Fruit fly (Drosophila melanogaster) whole organism, embryonic: Measurements from ENCODE around the gene CG7987.

Experiments used
- Bgb ChIP-seq: fragments of 200-800 bp; sonication (Bioruptor generic); IDR thresholded peaks from 2 replicates; pipeline ENCODE4 v1.3.6; 2022; ENCODE audit warnings: missing biosample characterization, missing genetic modification characterization; ENCODE audit not compliant: partially characterized antibody
- Bteb2 ChIP-seq: fragments of 200-800 bp; sonication (Bioruptor generic); optimal IDR thresholded peaks from 2 replicates; lab custom pipeline; 2016; ENCODE audit warnings: missing biosample characterization, missing genetic modification characterization
- C15 ChIP-seq: fragments of 200-800 bp; sonication (Bioruptor generic); IDR thresholded peaks from 3 replicates; pipeline ENCODE4 v1.3.6; 2022; ENCODE audit warnings: missing biosample characterization, missing genetic modification characterization
- CG10654 ChIP-seq: fragments of 200-800 bp; sonication (Bioruptor generic); optimal IDR thresholded peaks from 2 replicates; lab custom pipeline; 2016; ENCODE audit warnings: missing biosample characterization, missing genetic modification characterization
- CG11456 ChIP-seq: fragments of 200-800 bp; sonication (Bioruptor generic); IDR thresholded peaks from 3 replicates; pipeline ENCODE4 v1.3.6; 2022; ENCODE audit warnings: missing biosample characterization, missing genetic modification characterization
- CG12104 ChIP-seq: fragments of 200-800 bp; sonication (Bioruptor generic); optimal IDR thresholded peaks from 3 replicates; lab custom pipeline; 2016; ENCODE audit warnings: missing biosample characterization, missing genetic modification characterization
- CG14667 ChIP-seq: fragments of 200-800 bp; sonication (Bioruptor generic); IDR thresholded peaks from 2 replicates; pipeline ENCODE4 v1.3.6; 2022; ENCODE audit warnings: missing biosample characterization, missing genetic modification characterization
- CG15696 ChIP-seq: fragments of 200-800 bp; sonication (Bioruptor generic); optimal IDR thresholded peaks from 2 replicates; lab custom pipeline; 2019; ENCODE audit warnings: missing biosample characterization, mild to moderate bottlenecking, missing genetic modification characterization, moderate library complexity
- CG1832 ChIP-seq: fragments of 200-800 bp; sonication (Bioruptor generic); optimal IDR thresholded peaks from 2 replicates; lab custom pipeline; 2017; ENCODE audit warnings: missing biosample characterization, mild to moderate bottlenecking, missing genetic modification characterization, inconsistent platforms
- CG31224 ChIP-seq: fragments of 200-800 bp; sonication (Bioruptor generic); IDR thresholded peaks from 2 replicates; pipeline ENCODE4 v1.3.6; 2022; ENCODE audit warnings: missing biosample characterization, missing genetic modification characterization
- CG34376 ChIP-seq: fragments of 200-800 bp; sonication (Bioruptor generic); optimal IDR thresholded peaks from 2 replicates; lab custom pipeline; 2018; ENCODE audit warnings: missing biosample characterization, mild to moderate bottlenecking, missing genetic modification characterization
- CG3995 ChIP-seq: fragments of 200-800 bp; sonication (Bioruptor generic); optimal IDR thresholded peaks from 3 replicates; lab custom pipeline; 2016; ENCODE audit warnings: missing biosample characterization, missing genetic modification characterization
- CG4617 ChIP-seq: fragments of 200-800 bp; sonication (Bioruptor generic); optimal IDR thresholded peaks from 3 replicates; lab custom pipeline; 2016; ENCODE audit warnings: missing biosample characterization, missing genetic modification characterization, borderline replicate concordance
- CG6272 ChIP-seq: fragments of 200-800 bp; sonication (Bioruptor generic); IDR thresholded peaks from 2 replicates; pipeline ENCODE4 v1.3.6; 2022; ENCODE audit warnings: missing biosample characterization, missing genetic modification characterization
- CG7271 ChIP-seq: fragments of 200-800 bp; sonication (Bioruptor generic); optimal IDR thresholded peaks from 2 replicates; lab custom pipeline; 2018; ENCODE audit warnings: missing biosample characterization, mild to moderate bottlenecking, missing genetic modification characterization, moderate library complexity
- CrebB ChIP-seq: fragments of 200-800 bp; sonication (Bioruptor generic); optimal IDR thresholded peaks from 3 replicates; lab custom pipeline; 2018; ENCODE audit warnings: missing biosample characterization, mild to moderate bottlenecking, missing genetic modification characterization
- D19A ChIP-seq: fragments of 200-800 bp; optimal IDR thresholded peaks from 3 replicates; lab custom pipeline; 2019; ENCODE audit warnings: missing biosample characterization, mild to moderate bottlenecking, missing genetic modification characterization, moderate library complexity
- Dek ChIP-seq: fragments of 200-800 bp; sonication (Bioruptor generic); optimal IDR thresholded peaks from 3 replicates; lab custom pipeline; 2019; ENCODE audit warnings: missing biosample characterization, mild to moderate bottlenecking, missing genetic modification characterization, moderate library complexity
- Doc3 ChIP-seq: fragments of 200-800 bp; sonication (Bioruptor generic); IDR thresholded peaks from 3 replicates; pipeline ENCODE4 v1.3.6; 2022; ENCODE audit warnings: missing biosample characterization, missing genetic modification characterization; ENCODE audit not compliant: partially characterized antibody
- HLH3B ChIP-seq: fragments of 200-800 bp; sonication (Bioruptor generic); IDR thresholded peaks from 2 replicates; pipeline ENCODE4 v1.3.6; 2022; ENCODE audit warnings: missing biosample characterization, missing genetic modification characterization
- Hmx ChIP-seq: fragments of 200-800 bp; sonication (Bioruptor generic); optimal IDR thresholded peaks from 2 replicates; lab custom pipeline; 2016; ENCODE audit warnings: missing biosample characterization, missing genetic modification characterization
- Lim3 ChIP-seq: fragments of 200-800 bp; sonication (Bioruptor generic); IDR thresholded peaks from 2 replicates; pipeline ENCODE4 v1.3.6; 2022; ENCODE audit warnings: missing biosample characterization, missing genetic modification characterization
- Lpt ChIP-seq: fragments of >200 bp; optimal IDR thresholded peaks from 2 replicates; lab custom pipeline; 2018; ENCODE audit warnings: missing biosample characterization, missing genetic modification characterization
- MBD-R2 ChIP-seq: fragments of 200-800 bp; sonication (Bioruptor generic); IDR thresholded peaks from 2 replicates; pipeline ENCODE4 v1.3.6; 2022; ENCODE audit warnings: missing biosample characterization, missing genetic modification characterization
- MTF-1 ChIP-seq: fragments of 200-800 bp; sonication (Bioruptor generic); optimal IDR thresholded peaks from 2 replicates; lab custom pipeline; 2018; ENCODE audit warnings: missing biosample characterization, mild to moderate bottlenecking, missing genetic modification characterization, borderline replicate concordance
- Mes4 ChIP-seq: fragments of 200-800 bp; sonication (Bioruptor generic); optimal IDR thresholded peaks from 2 replicates; lab custom pipeline; 2016; ENCODE audit warnings: missing biosample characterization, missing genetic modification characterization
- Mrtf ChIP-seq: fragments of 200-800 bp; sonication (Bioruptor generic); IDR thresholded peaks from 3 replicates; pipeline ENCODE4 v1.3.6; 2022; ENCODE audit warnings: missing biosample characterization, missing genetic modification characterization
- NC2α ChIP-seq: fragments of 200-800 bp; sonication (Bioruptor generic); optimal IDR thresholded peaks from 2 replicates; lab custom pipeline; 2016; ENCODE audit warnings: missing biosample characterization, missing genetic modification characterization
- Oli ChIP-seq: fragments of 200-800 bp; sonication (Bioruptor generic); optimal IDR thresholded peaks from 2 replicates; lab custom pipeline; 2018; ENCODE audit warnings: missing biosample characterization, mild to moderate bottlenecking, missing genetic modification characterization, moderate library complexity
- Poxn ChIP-seq: fragments of 200-800 bp; sonication (Bioruptor generic); IDR thresholded peaks from 2 replicates; pipeline ENCODE4 v1.3.6; 2022; ENCODE audit warnings: missing biosample characterization, missing genetic modification characterization
- Ravus ChIP-seq: fragments of 200-800 bp; sonication (Bioruptor generic); IDR thresholded peaks from 2 replicates; pipeline ENCODE4 v1.3.6; 2022; ENCODE audit warnings: missing biosample characterization, missing genetic modification characterization
- Rx ChIP-seq: fragments of 200-800 bp; sonication (Bioruptor generic); IDR thresholded peaks from 2 replicates; pipeline ENCODE4 v1.3.6; 2022; ENCODE audit warnings: missing biosample characterization, missing genetic modification characterization
- Spps ChIP-seq: fragments of 200-800 bp; sonication (Bioruptor generic); optimal IDR thresholded peaks from 2 replicates; lab custom pipeline; 2018; ENCODE audit warnings: missing biosample characterization, mild to moderate bottlenecking, missing genetic modification characterization
- ara ChIP-seq: fragments of 200-800 bp; sonication (Bioruptor generic); IDR thresholded peaks from 2 replicates; pipeline ENCODE4 v1.3.6; 2022; ENCODE audit warnings: missing biosample characterization, missing genetic modification characterization
- crol ChIP-seq: fragments of 200-800 bp; sonication (Bioruptor generic); IDR thresholded peaks from 2 replicates; pipeline ENCODE4 v1.3.6; 2022; ENCODE audit warnings: missing biosample characterization, missing genetic modification characterization
- disco-r ChIP-seq: fragments of 200-800 bp; sonication (Bioruptor generic); optimal IDR thresholded peaks from 2 replicates; lab custom pipeline; 2016; ENCODE audit warnings: missing biosample characterization, missing genetic modification characterization
- en ChIP-seq: fragments of 200-800 bp; sonication (Bioruptor generic); optimal IDR thresholded peaks from 2 replicates; lab custom pipeline; 2016; ENCODE audit warnings: missing biosample characterization, missing genetic modification characterization
- ewg ChIP-seq: fragments of 200-800 bp; sonication (Bioruptor generic); optimal IDR thresholded peaks from 3 replicates; lab custom pipeline; 2017; ENCODE audit warnings: mild to moderate bottlenecking, missing biosample characterization, missing genetic modification reagents, missing genetic modification characterization
- her ChIP-seq: fragments of 200-800 bp; sonication (Bioruptor generic); optimal IDR thresholded peaks from 2 replicates; lab custom pipeline; 2016; ENCODE audit warnings: missing biosample characterization, missing genetic modification characterization
- kni ChIP-seq: fragments of 200-800 bp; sonication (Bioruptor generic); optimal IDR thresholded peaks from 3 replicates; lab custom pipeline; 2017; ENCODE audit warnings: mild to moderate bottlenecking, missing biosample characterization, missing genetic modification reagents, missing genetic modification characterization
- mld ChIP-seq: fragments of 200-800 bp; sonication (Bioruptor generic); IDR thresholded peaks from 3 replicates; pipeline ENCODE4 v1.3.6; 2022; ENCODE audit warnings: missing biosample characterization, missing genetic modification characterization; ENCODE audit not compliant: partially characterized antibody
- otp ChIP-seq: fragments of 200-800 bp; sonication (Bioruptor generic); IDR thresholded peaks from 3 replicates; pipeline ENCODE4, ENCODE4 v1.3.6; 2022; ENCODE audit warnings: missing biosample characterization, missing genetic modification characterization
- pb ChIP-seq: fragments of 200-800 bp; sonication (Bioruptor generic); optimal IDR thresholded peaks from 3 replicates; lab custom pipeline; 2016; ENCODE audit warnings: missing biosample characterization, missing genetic modification characterization
- pho ChIP-seq: fragments of 200-800 bp; sonication (Bioruptor generic); optimal IDR thresholded peaks from 2 replicates; lab custom pipeline; 2016; ENCODE audit warnings: missing biosample characterization, missing genetic modification characterization
- salm ChIP-seq: fragments of 200-800 bp; sonication (Bioruptor generic); optimal IDR thresholded peaks from 2 replicates; lab custom pipeline; 2018; ENCODE audit warnings: missing biosample characterization, mild to moderate bottlenecking, missing genetic modification characterization
- scrt ChIP-seq: fragments of 200-800 bp; sonication (Bioruptor generic); optimal IDR thresholded peaks from 2 replicates; lab custom pipeline; 2018; ENCODE audit warnings: missing biosample characterization, mild to moderate bottlenecking, missing genetic modification characterization, moderate library complexity
- sug ChIP-seq: fragments of 200-800 bp; optimal IDR thresholded peaks from 2 replicates; lab custom pipeline; 2019; ENCODE audit warnings: missing biosample characterization, mild to moderate bottlenecking, missing genetic modification characterization, moderate library complexity
- unpg ChIP-seq: fragments of 200-800 bp; sonication (Bioruptor generic); optimal IDR thresholded peaks from 3 replicates; lab custom pipeline; 2018; ENCODE audit warnings: missing biosample characterization, mild to moderate bottlenecking, missing genetic modification characterization, moderate library complexity
- usp ChIP-seq: fragments of >200 bp; optimal IDR thresholded peaks from 2 replicates; lab custom pipeline; 2017; ENCODE audit warnings: missing biosample characterization, missing genetic modification characterization
- zen ChIP-seq: fragments of 200-800 bp; sonication (Bioruptor generic); optimal IDR thresholded peaks from 3 replicates; lab custom pipeline; 2018; ENCODE audit warnings: missing biosample characterization, mild to moderate bottlenecking, missing genetic modification characterization, moderate library complexity
- zen2 ChIP-seq: fragments of 200-800 bp; sonication (Bioruptor generic); IDR thresholded peaks from 3 replicates; pipeline ENCODE4 v1.3.6; 2022; ENCODE audit warnings: missing biosample characterization, missing genetic modification characterization; ENCODE audit not compliant: partially characterized antibody

The CG7987 gene

DNA sequence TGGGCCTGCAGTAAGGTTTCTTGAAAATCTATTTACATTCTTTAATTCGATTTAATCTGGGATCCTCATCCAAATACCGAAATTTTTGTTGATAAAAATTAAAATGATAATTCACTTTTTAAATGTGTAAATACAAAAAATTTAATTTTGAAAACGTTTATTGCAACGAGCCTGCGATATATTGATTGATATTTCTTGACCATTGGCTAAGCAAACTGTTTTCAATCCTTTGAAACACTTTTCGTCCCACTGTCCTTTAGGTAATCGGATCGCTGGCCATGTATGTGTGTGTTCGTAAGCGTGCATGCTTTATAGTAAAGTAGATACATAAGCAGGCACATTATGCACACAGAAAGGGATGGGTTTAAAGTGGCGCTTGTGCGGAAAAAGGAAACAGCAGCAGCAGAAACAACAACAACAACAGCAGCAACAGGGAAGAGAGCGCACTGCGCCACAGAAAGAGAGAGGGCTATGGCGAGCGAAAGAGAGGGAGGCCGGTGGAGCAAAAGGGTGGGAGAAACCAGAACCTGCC lies 48.5 kb upstream of the CG7987 start (continued):
- TF ChIP-seq CG14667 (GFP tag; lab: Robert Waterston, UW) (no peak), CG1832 (peak; percentile 82), en (GFP tag; lab: Kevin White, UChicago) (no peak), CG34376 (no peak), usp (GFP tag; lab: Kevin White, UChicago) (no peak), pb (no peak), Bgb (GFP tag; lab: Robert Waterston, UW) (no peak), NC2α (GFP tag; lab: Kevin White, UChicago) (no peak), Dek (tag; lab: Kevin White, UChicago) (no peak), CG7271 (no peak), Mes4 (GFP tag; lab: Kevin White, UChicago) (peak; percentile 12), crol (no peak), Ravus (no peak), CG3995 (no peak), mld (GFP tag; lab: Robert Waterston, UW) (0 out of 3 replicates have a peak, but pooled peaks have one; percentile 3), CG10654 (GFP tag; lab: Kevin White, UChicago) (peak; percentile 13), kni (GFP tag; lab: Kevin White, UChicago) (no peak), D19A (tag; lab: Kevin White, UChicago) (peak; percentile 5), CrebB (tag; lab: Kevin White, UChicago) (no peak), CG15696 (tag; lab: Kevin White, UChicago) (no peak), zen2 (GFP tag; lab: Robert Waterston, UW) (no peak), scrt (GFP tag; lab: Kevin White, UChicago) (peak; percentile 10), CG31224 (no peak), Oli (tag; lab: Kevin White, UChicago) (peak; percentile 69), CG6272 (GFP tag; lab: Robert Waterston, UW) (no peak), unpg (no peak), Doc3 (GFP tag; lab: Robert Waterston, UW) (no peak), pho (GFP tag; lab: Kevin White, UChicago) (no peak), Lpt (GFP tag; lab: Kevin White, UChicago) (no peak), MBD-R2 (no peak), Bteb2 (GFP tag; lab: Kevin White, UChicago) (no peak), sug (tag; lab: Kevin White, UChicago) (no peak), CG4617 (GFP tag; lab: Kevin White, UChicago) (no peak), MTF-1 (GFP tag; lab: Kevin White, UChicago) (no peak), ara (peak; percentile 42; the same call in 1 of the 2 replicates), C15 (no peak), zen (tag; lab: Kevin White, UChicago) (no peak), ewg (GFP tag; lab: Kevin White, UChicago) (peak; percentile 43), her (GFP tag; lab: Kevin White, UChicago) (no peak), Poxn (GFP tag; lab: Robert Waterston, UW) (no peak), Hmx (GFP tag; lab: Kevin White, UChicago) (no peak), Lim3 (GFP tag; lab: Robert Waterston, UW) (no peak), Rx (no peak), CG12104 (GFP tag; lab: Kevin White, UChicago) (no peak), disco-r (GFP tag; lab: Kevin White, UChicago) (no peak), Mrtf (GFP tag; lab: Robert Waterston, UW) (no peak), salm (tag; lab: Kevin White, UChicago) (no peak), HLH3B (GFP tag; lab: Robert Waterston, UW) (peak; percentile 40; the same call in 1 of the 2 replicates), otp (GFP tag; lab: Robert Waterston, UW) (no peak), CG11456 (no peak), Spps (tag; lab: Kevin White, UChicago) (peak; percentile 23)
